Worm (Caenorhabditis elegans): Measurements from ENCODE around the gene W06H8.2.
A peak's percentile ranks its signal among the peaks of the same experiment; 100 is the strongest.

Gene W06H8.2

ce11 chrV:6222171-6222733, 15.7 kb downstream of the W06H8.2 start:
- TF ChIP-seq rnt-1 (tag; optimal IDR thresholded peaks at IDR 0.05), result peak; percentile 8
- no peak for TF ChIP-seq efl-1 (optimal IDR thresholded peaks at IDR 0.05)
- peak in 1 of 2 experiments; percentile 76 for TF ChIP-seq efl-1 (GFP tag; optimal IDR thresholded peaks at IDR 0.05 in 1 of 2)
- TF ChIP-seq nhr-47 (tag; optimal IDR thresholded peaks at IDR 0.05), result no peak
- no peak for TF ChIP-seq mdl-1 (tag; optimal IDR thresholded peaks at IDR 0.05)

- TF ChIP-seq isw-1 (GFP tag; IDR thresholded peaks at IDR 0.05), result no peak
- no peak for TF ChIP-seq lin-39 (tag; optimal IDR thresholded peaks at IDR 0.05)
- TF ChIP-seq lin-35 (GFP tag; optimal IDR thresholded peaks at IDR 0.05), result peak in 1 of 2 experiments; percentile 0
- TF ChIP-seq nhr-12 (tag; optimal IDR thresholded peaks at IDR 0.05), result no peak
- peak; percentile 9 for TF ChIP-seq vab-15 (tag; optimal IDR thresholded peaks at IDR 0.05)
- TF ChIP-seq egl-13 (tag; optimal IDR thresholded peaks at IDR 0.05), result no peak
- no peak for TF ChIP-seq unc-98 (GFP tag; IDR thresholded peaks at IDR 0.05)
- peak in 1 of 2 experiments; percentile 34 for TF ChIP-seq lsy-2 (tag; optimal IDR thresholded peaks at IDR 0.05)
- no peak for TF ChIP-seq efl-1 (optimal IDR thresholded peaks at IDR 0.05)
- no peak for TF ChIP-seq efl-1 (GFP tag; optimal IDR thresholded peaks at IDR 0.05 in 1 of 2)
Measured at ce11 chrV:6222779-6223276, 16.3 kb downstream of the W06H8.2 start.

DNA sequence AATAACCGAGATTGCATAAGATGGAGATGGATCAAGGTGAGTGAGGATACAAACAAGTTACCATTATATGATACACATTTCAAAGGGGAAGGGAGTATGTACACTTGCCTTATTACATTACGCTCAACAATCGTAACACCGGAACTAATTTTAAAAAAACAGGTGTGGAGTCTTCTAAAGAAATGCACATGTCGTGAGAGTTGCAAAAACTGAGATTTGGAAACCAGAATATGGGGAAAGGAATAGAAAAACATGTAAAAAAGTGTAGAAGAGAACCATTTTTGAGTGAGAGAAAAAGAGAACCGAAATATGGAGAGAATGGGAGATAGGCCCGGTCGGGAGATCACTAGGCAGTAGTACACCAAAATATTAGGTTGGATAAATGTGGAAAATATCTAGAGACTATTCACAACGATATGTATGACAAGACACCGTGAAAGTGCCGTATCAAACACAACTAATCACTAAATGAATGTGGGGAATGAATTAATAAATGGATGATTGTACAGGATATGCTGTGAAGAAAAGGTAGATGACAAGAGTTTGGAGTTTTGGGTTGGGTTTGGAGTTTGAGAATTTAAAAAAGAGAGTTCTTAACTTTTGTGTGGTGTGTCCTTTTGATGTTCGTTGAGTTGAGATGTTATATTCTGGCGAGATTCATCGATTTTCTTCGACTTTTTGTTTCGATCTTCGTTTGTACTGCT, 16.9 kb downstream of the W06H8.2 start:
- TF ChIP-seq efl-1 (optimal IDR thresholded peaks at IDR 0.05) (no peak), efl-1 (GFP tag; optimal IDR thresholded peaks at IDR 0.05 in 1 of 2) (peak in 1 of 2 experiments; percentile 85), nhr-71 (tag; optimal IDR thresholded peaks at IDR 0.05) (peak; percentile 10), unc-130 (tag; optimal IDR thresholded peaks at IDR 0.05) (no peak), blmp-1 (tag; optimal IDR thresholded peaks at IDR 0.05) (no peak), ceh-88 (GFP tag; IDR thresholded peaks at IDR 0.05) (peak; percentile 8; the same call in 1 of the 2 replicates), aly-2 (tag; optimal IDR thresholded peaks at IDR 0.05) (peak; percentile 59), nhr-47 (tag; optimal IDR thresholded peaks at IDR 0.05) (peak; percentile 15), jun-1 (tag; optimal IDR thresholded peaks at IDR 0.05) (peak; percentile 18), lsy-2 (tag; optimal IDR thresholded peaks at IDR 0.05) (peak in 1 of 2 experiments; percentile 14), nhr-19 (GFP tag; conservative IDR thresholded peaks at IDR 0.05) (0 out of 2 replicates have a peak, but pooled peaks have one; percentile 1), nhr-11 (tag; optimal IDR thresholded peaks at IDR 0.05) (no peak), nhr-237 (tag; optimal IDR thresholded peaks at IDR 0.05) (no peak), nhr-85 (tag) (peak; percentile 76), hlh-17 (GFP tag; optimal IDR thresholded peaks at IDR 0.05; ENCODE audit: borderline replicate concordance) (no peak)

DNA sequence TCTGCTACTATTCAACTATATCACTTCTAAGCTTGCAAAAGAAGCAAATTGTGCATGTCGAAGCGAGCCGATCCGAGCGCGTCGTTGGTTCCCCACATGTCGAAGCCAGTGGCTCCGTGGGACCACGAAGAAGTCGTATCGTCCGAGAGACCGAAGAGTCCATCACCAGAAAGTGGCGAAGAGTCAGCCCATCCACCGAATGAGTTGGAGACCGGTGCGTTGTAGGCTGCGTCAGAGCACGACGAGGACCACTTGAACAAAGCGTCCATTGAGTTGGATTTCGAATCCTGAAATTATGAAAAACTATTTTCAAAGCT, 17.4 kb downstream of the W06H8.2 start:
- TF ChIP-seq fkh-4 (tag; optimal IDR thresholded peaks at IDR 0.05; ENCODE audit: borderline replicate concordance) (no peak), ets-5 (GFP tag; IDR thresholded peaks at IDR 0.05) (peak; percentile 82; the same call in 1 of the 2 replicates)

- TF ChIP-seq jun-1 (tag; optimal IDR thresholded peaks at IDR 0.05) (peak; percentile 94), sup-37 (GFP tag; optimal IDR thresholded peaks at IDR 0.05) (peak; percentile 71), nhr-20 (tag; optimal IDR thresholded peaks at IDR 0.05) (peak; percentile 99), nhr-76 (tag; optimal IDR thresholded peaks at IDR 0.05) (no peak), nhr-19 (GFP tag; conservative IDR thresholded peaks at IDR 0.05) (peak; percentile 94), ceh-8 (GFP tag; optimal IDR thresholded peaks at IDR 0.05) (peak; percentile 93), C16A3.4 (tag; optimal IDR thresholded peaks at IDR 0.05) (peak; percentile 94), snu-23 (GFP tag; optimal IDR thresholded peaks at IDR 0.05) (peak; percentile 98), ces-1 (GFP tag; optimal IDR thresholded peaks at IDR 0.05) (no peak), hlh-17 (GFP tag; optimal IDR thresholded peaks at IDR 0.05; ENCODE audit: borderline replicate concordance) (no peak), lin-35 (GFP tag; optimal IDR thresholded peaks at IDR 0.05) (peak; percentile 69 to 89), nhr-90 (tag; optimal IDR thresholded peaks at IDR 0.05; ENCODE audit: poor library complexity) (peak; percentile 93), nhr-11 (tag; optimal IDR thresholded peaks at IDR 0.05) (peak; percentile 92), ets-5 (GFP tag; IDR thresholded peaks at IDR 0.05) (no peak), lir-3 (tag; optimal IDR thresholded peaks at IDR 0.05; ENCODE audit: poor library complexity) (peak; percentile 82), nhr-28 (tag; optimal IDR thresholded peaks at IDR 0.05) (no peak), ztf-11 (tag; optimal IDR thresholded peaks at IDR 0.05) (peak in 1 of 2 experiments; percentile 78), fos-1 (tag; optimal IDR thresholded peaks at IDR 0.05) (peak; percentile 89), C04F5.9 (tag; optimal IDR thresholded peaks at IDR 0.05) (peak; percentile 66), unc-130 (tag; optimal IDR thresholded peaks at IDR 0.05) (peak; percentile 90), tbx-2 (tag; optimal IDR thresholded peaks at IDR 0.05) (peak; percentile 98), ama-1 (optimal IDR thresholded peaks at IDR 0.05) (peak; percentile 98), blmp-1 (tag; optimal IDR thresholded peaks at IDR 0.05) (peak; percentile 91), ceh-88 (GFP tag; IDR thresholded peaks at IDR 0.05) (peak; percentile 80)
Measured at ce11 chrV:6224494-6224959, 18.0 kb downstream of the W06H8.2 start.
